Fruit fly (Drosophila melanogaster) whole organism, embryonic: ENCODE data around the gene CG43702.
A peak's percentile ranks its signal among the peaks of the same experiment; 100 is the strongest.

Experiments used
- B-H1 ChIP-seq: fragments of 200-800 bp; sonication (Bioruptor generic); IDR thresholded peaks from 3 replicates; pipeline ENCODE4 v1.3.6; 2022; ENCODE audit warnings: missing biosample characterization, missing genetic modification characterization
- Blimp-1 ChIP-seq: fragments of 200-800 bp; sonication (Bioruptor generic); optimal IDR thresholded peaks from 3 replicates; lab custom pipeline; 2018; ENCODE audit warnings: missing biosample characterization, missing genetic modification characterization, mild to moderate bottlenecking, moderate library complexity, missing genetic modification reagents
- CG10209 ChIP-seq: fragments of 200-800 bp; sonication (Bioruptor generic); optimal IDR thresholded peaks from 3 replicates; lab custom pipeline; 2017; ENCODE audit warnings: missing biosample characterization, mild to moderate bottlenecking, missing genetic modification characterization, missing genetic modification reagents
- CG10267 ChIP-seq: fragments of 200-800 bp; sonication (Bioruptor generic); optimal IDR thresholded peaks from 2 replicates; lab custom pipeline; 2018; ENCODE audit warnings: missing biosample characterization, mild to moderate bottlenecking, missing genetic modification characterization, moderate library complexity
- CG11456 ChIP-seq: fragments of 200-800 bp; sonication (Bioruptor generic); IDR thresholded peaks from 3 replicates; pipeline ENCODE4 v1.3.6; 2022; ENCODE audit warnings: missing biosample characterization, missing genetic modification characterization
- CG11695 ChIP-seq: fragments of 200-800 bp; sonication (Bioruptor generic); IDR thresholded peaks from 3 replicates; pipeline ENCODE4 v1.3.6; 2022; ENCODE audit warnings: missing biosample characterization, missing genetic modification characterization
- CG13894 ChIP-seq: fragments of 200-800 bp; sonication (Bioruptor generic); optimal IDR thresholded peaks from 3 replicates; lab custom pipeline; 2018; ENCODE audit warnings: missing biosample characterization, mild to moderate bottlenecking, missing genetic modification characterization, moderate library complexity
- CG14667 ChIP-seq: fragments of 200-800 bp; sonication (Bioruptor generic); IDR thresholded peaks from 2 replicates; pipeline ENCODE4 v1.3.6; 2022; ENCODE audit warnings: missing biosample characterization, missing genetic modification characterization
- CG14965 ChIP-seq: fragments of 200-800 bp; sonication (Bioruptor generic); optimal IDR thresholded peaks from 2 replicates; lab custom pipeline; 2016; ENCODE audit warnings: missing biosample characterization, missing genetic modification characterization, borderline replicate concordance
- CG15073 ChIP-seq: fragments of 200-800 bp; sonication (Bioruptor generic); optimal IDR thresholded peaks from 2 replicates; lab custom pipeline; 2016; ENCODE audit warnings: missing biosample characterization, missing genetic modification characterization
- CG16815 ChIP-seq: fragments of 200-800 bp; sonication (Bioruptor generic); optimal IDR thresholded peaks from 3 replicates; lab custom pipeline; 2017; ENCODE audit warnings: missing biosample characterization, mild to moderate bottlenecking, missing genetic modification characterization
- CG17359 ChIP-seq: fragments of 200-800 bp; sonication (Bioruptor generic); optimal IDR thresholded peaks from 3 replicates; lab custom pipeline; 2018; ENCODE audit warnings: missing biosample characterization, mild to moderate bottlenecking, missing genetic modification characterization, moderate library complexity
- CG17568 ChIP-seq: fragments of 200-800 bp; sonication (Bioruptor generic); optimal IDR thresholded peaks from 2 replicates; lab custom pipeline; 2018; ENCODE audit warnings: missing biosample characterization, mild to moderate bottlenecking, missing genetic modification characterization, moderate library complexity
- CG18619 ChIP-seq: fragments of 200-800 bp; sonication (Bioruptor generic); optimal IDR thresholded peaks from 3 replicates; lab custom pipeline; 2017; ENCODE audit warnings: missing biosample characterization, mild to moderate bottlenecking, missing genetic modification characterization
- CG2678 ChIP-seq: fragments of 200-800 bp; sonication (Bioruptor generic); optimal IDR thresholded peaks from 3 replicates; lab custom pipeline; 2019; ENCODE audit warnings: missing biosample characterization, mild to moderate bottlenecking, missing genetic modification characterization, moderate library complexity
- CG30403 ChIP-seq: fragments of 200-800 bp; sonication (Bioruptor generic); optimal IDR thresholded peaks from 3 replicates; lab custom pipeline; 2016; ENCODE audit warnings: missing biosample characterization, missing genetic modification characterization
- CG33557 ChIP-seq: fragments of 200-800 bp; sonication (Bioruptor generic); optimal IDR thresholded peaks from 2 replicates; lab custom pipeline; 2019; ENCODE audit warnings: missing biosample characterization, mild to moderate bottlenecking, missing genetic modification characterization, moderate library complexity
- CG4424 ChIP-seq: fragments of 200-800 bp; sonication (Bioruptor generic); optimal IDR thresholded peaks from 3 replicates; lab custom pipeline; 2016; ENCODE audit warnings: missing biosample characterization, missing genetic modification characterization
- CG5953 ChIP-seq: fragments of 200-800 bp; sonication (Bioruptor generic); IDR thresholded peaks from 2 replicates; pipeline ENCODE4 v1.3.6; 2022; ENCODE audit warnings: missing biosample characterization, missing genetic modification characterization
- CG7372 ChIP-seq: fragments of 200-800 bp; sonication (Bioruptor generic); IDR thresholded peaks from 2 replicates; pipeline ENCODE4 v1.3.6; 2022; ENCODE audit warnings: missing biosample characterization, missing genetic modification characterization
- CG8089 ChIP-seq: fragments of 200-800 bp; sonication (Bioruptor generic); optimal IDR thresholded peaks from 3 replicates; lab custom pipeline; 2016; ENCODE audit warnings: missing biosample characterization, missing genetic modification characterization
- CG8290 ChIP-seq, 3 experiments: fragments of 200-800 bp; sonication (Bioruptor generic); optimal IDR thresholded peaks; 2 replicates each; lab custom pipeline; 2016 to 2019; ENCODE audit warnings: missing biosample characterization in 3 of 3, missing genetic modification characterization in 3 of 3, mild to moderate bottlenecking in 2 of 3, moderate library complexity in 1 of 3
- CG9215 ChIP-seq: fragments of 200-800 bp; sonication (Bioruptor generic); IDR thresholded peaks from 2 replicates; pipeline ENCODE4 v1.3.6; 2022; ENCODE audit warnings: missing biosample characterization, missing genetic modification characterization
- CG9609 ChIP-seq: fragments of 200-800 bp; sonication (Bioruptor generic); optimal IDR thresholded peaks from 3 replicates; lab custom pipeline; 2016; ENCODE audit warnings: missing biosample characterization, missing genetic modification characterization
- CTCF ChIP-seq: fragments of 200-800 bp; sonication (Bioruptor generic); optimal IDR thresholded peaks from 2 replicates; lab custom pipeline; 2017; ENCODE audit warnings: missing biosample characterization, mild to moderate bottlenecking, missing genetic modification characterization, moderate library complexity
- D ChIP-seq, 2 experiments: fragments of 200-800 bp in 1 of 2; fragments of >200 bp in 1 of 2; sonication (Bioruptor generic) in 1 of 2; optimal IDR thresholded peaks; 2 replicates in 1 of 2; 3 replicates in 1 of 2; lab custom pipeline; 2017; ENCODE audit warnings: mild to moderate bottlenecking in 1 of 2, missing biosample characterization in 1 of 2, missing genetic modification characterization in 1 of 2, missing genetic modification reagents in 1 of 2
- Deaf1 ChIP-seq: fragments of 200-800 bp; optimal IDR thresholded peaks from 3 replicates; lab custom pipeline; 2019; ENCODE audit warnings: missing biosample characterization, mild to moderate bottlenecking, missing genetic modification characterization, moderate library complexity
- Drgx ChIP-seq: fragments of 200-800 bp; sonication (Bioruptor generic); IDR thresholded peaks from 2 replicates; pipeline ENCODE4 v1.3.6; 2022; ENCODE audit warnings: missing biosample characterization, missing genetic modification characterization
- Hmr ChIP-seq: fragments of 200-800 bp; sonication (Bioruptor generic); optimal IDR thresholded peaks from 3 replicates; lab custom pipeline; 2017; ENCODE audit warnings: mild to moderate bottlenecking, missing biosample characterization, missing genetic modification reagents, missing genetic modification characterization
- Hr39 ChIP-seq: fragments of >200 bp; optimal IDR thresholded peaks from 2 replicates; lab custom pipeline; 2017
- Kr ChIP-seq: fragments of 200-800 bp; sonication (Bioruptor generic); optimal IDR thresholded peaks from 2 replicates; lab custom pipeline; 2017; ENCODE audit warnings: missing biosample characterization, mild to moderate bottlenecking, missing genetic modification characterization
- MBD-R2 ChIP-seq: fragments of 200-800 bp; sonication (Bioruptor generic); IDR thresholded peaks from 2 replicates; pipeline ENCODE4 v1.3.6; 2022; ENCODE audit warnings: missing biosample characterization, missing genetic modification characterization
- MESR4 ChIP-seq: fragments of 200-800 bp; sonication (Bioruptor generic); optimal IDR thresholded peaks from 2 replicates; lab custom pipeline; 2018; ENCODE audit warnings: missing biosample characterization, mild to moderate bottlenecking, missing genetic modification characterization, moderate library complexity
- Med ChIP-seq: fragments of 200-800 bp; sonication (Bioruptor generic); peaks from one replicate; lab custom pipeline; 2016; ENCODE audit warnings: missing biosample characterization, missing genetic modification characterization, mild to moderate bottlenecking, inconsistent platforms, moderate library complexity
- NC2β ChIP-seq: fragments of 200-800 bp; sonication (Bioruptor generic); optimal IDR thresholded peaks from 2 replicates; lab custom pipeline; 2016; ENCODE audit warnings: missing biosample characterization, missing genetic modification characterization
- Rx ChIP-seq: fragments of 200-800 bp; sonication (Bioruptor generic); IDR thresholded peaks from 2 replicates; pipeline ENCODE4 v1.3.6; 2022; ENCODE audit warnings: missing biosample characterization, missing genetic modification characterization
- cato ChIP-seq: fragments of 200-800 bp; sonication (Bioruptor generic); optimal IDR thresholded peaks from 2 replicates; lab custom pipeline; 2016; ENCODE audit warnings: missing biosample characterization, missing genetic modification characterization, borderline replicate concordance
- chm ChIP-seq: fragments of 200-800 bp; sonication (Bioruptor generic); IDR thresholded peaks from 2 replicates; pipeline ENCODE4 v1.3.6; 2022; ENCODE audit warnings: missing biosample characterization, missing genetic modification characterization
- ci ChIP-seq: fragments of 200-800 bp; sonication (Bioruptor generic); IDR thresholded peaks from 3 replicates; pipeline ENCODE4 v1.3.6; 2022; ENCODE audit warnings: missing biosample characterization, missing genetic modification characterization
- eyg ChIP-seq: fragments of 200-800 bp; sonication (Bioruptor generic); optimal IDR thresholded peaks from 3 replicates; lab custom pipeline; 2016; ENCODE audit warnings: missing biosample characterization, missing genetic modification characterization
- gfzf ChIP-seq: fragments of 200-800 bp; sonication (Bioruptor generic); optimal IDR thresholded peaks from 2 replicates; lab custom pipeline; 2016; ENCODE audit warnings: missing biosample characterization, mild to moderate bottlenecking, missing genetic modification characterization, moderate library complexity
- jigr1 ChIP-seq: fragments of 200-800 bp; sonication (Bioruptor generic); IDR thresholded peaks from 3 replicates; pipeline ENCODE4 v1.3.6; 2022; ENCODE audit warnings: missing biosample characterization, missing genetic modification characterization
- org-1 ChIP-seq: fragments of 200-800 bp; sonication (Bioruptor generic); optimal IDR thresholded peaks from 2 replicates; lab custom pipeline; 2017; ENCODE audit warnings: missing biosample characterization, missing genetic modification characterization
- pho ChIP-seq: fragments of 200-800 bp; sonication (Bioruptor generic); optimal IDR thresholded peaks from 2 replicates; lab custom pipeline; 2016; ENCODE audit warnings: missing biosample characterization, missing genetic modification characterization
- pros ChIP-seq: fragments of 200-800 bp; sonication (Bioruptor generic); optimal IDR thresholded peaks from 3 replicates; lab custom pipeline; 2019; ENCODE audit warnings: missing biosample characterization, mild to moderate bottlenecking, missing genetic modification characterization, moderate library complexity
- ranshi ChIP-seq: fragments of 200-800 bp; sonication (Bioruptor generic); IDR thresholded peaks from 2 replicates; pipeline ENCODE4 v1.3.6; 2022; ENCODE audit warnings: missing biosample characterization, missing genetic modification characterization
- schlank ChIP-seq: fragments of 200-800 bp; sonication (Bioruptor generic); optimal IDR thresholded peaks from 2 replicates; lab custom pipeline; 2018; ENCODE audit warnings: missing biosample characterization, mild to moderate bottlenecking, missing genetic modification characterization
- sd ChIP-seq: fragments of 200-800 bp; sonication (Bioruptor generic); optimal IDR thresholded peaks from 3 replicates; lab custom pipeline; 2018; ENCODE audit warnings: missing biosample characterization, mild to moderate bottlenecking, missing genetic modification characterization, moderate library complexity
- tx ChIP-seq: fragments of 200-800 bp; sonication (Bioruptor generic); optimal IDR thresholded peaks from 2 replicates; lab custom pipeline; 2016; ENCODE audit warnings: missing biosample characterization, missing genetic modification characterization
- wek ChIP-seq: fragments of 200-800 bp; sonication (Bioruptor generic); optimal IDR thresholded peaks from 3 replicates; lab custom pipeline; 2018; ENCODE audit warnings: missing biosample characterization, mild to moderate bottlenecking, missing genetic modification characterization, moderate library complexity
- yki ChIP-seq: fragments of >200 bp; optimal IDR thresholded peaks from 3 replicates; lab custom pipeline; 2018

Gene CG43702

DNA sequence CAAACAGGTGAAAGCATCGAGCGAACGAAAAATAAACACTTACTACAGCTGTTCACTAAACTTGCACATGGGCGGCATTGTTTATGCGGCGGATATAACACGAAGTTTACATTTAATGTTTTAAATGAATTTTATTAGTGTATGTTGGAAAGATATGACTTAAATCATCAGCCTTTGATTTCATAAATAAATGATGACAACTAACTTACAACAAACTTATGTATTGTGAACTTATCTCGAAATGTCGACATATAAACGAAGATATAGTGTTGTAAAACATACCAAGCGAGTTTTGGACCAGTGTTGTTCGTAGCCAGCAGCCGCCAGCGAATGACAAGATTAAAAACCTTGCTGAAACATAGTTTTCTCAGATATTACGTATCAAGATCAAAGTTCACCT is 5.9 kb downstream of the CG43702 start, which contains the start of the genes CG11309 and CG7632 (continued):
- TF ChIP-seq org-1 (GFP tag; lab: Kevin White, UChicago) (peak; percentile 99), Hr39 (lab: Kevin White, UChicago) (no peak), CG17359 (tag; lab: Kevin White, UChicago) (peak; percentile 99), eyg (peak; percentile 98), CG8089 (GFP tag; lab: Kevin White, UChicago) (peak; percentile 98), ci (peak; percentile 100), NC2β (GFP tag; lab: Kevin White, UChicago) (peak; percentile 99), CTCF (GFP tag; lab: Kevin White, UChicago) (peak; percentile 81), CG9215 (GFP tag; lab: Robert Waterston, UW) (peak; percentile 87), chm (GFP tag; lab: Robert Waterston, UW) (peak; percentile 100), D (optimal IDR thresholded peaks at IDR 0.05; lab: Kevin White, UChicago) (no peak), D (GFP tag; optimal IDR thresholded peaks at IDR 0.05; lab: Kevin White, UChicago) (peak; percentile 99), CG11695 (GFP tag; lab: Robert Waterston, UW) (peak; percentile 99), gfzf (peak; percentile 40), CG16815 (GFP tag; lab: Kevin White, UChicago) (peak; percentile 92), Kr (GFP tag; lab: Kevin White, UChicago) (peak; percentile 90), CG14667 (GFP tag; lab: Robert Waterston, UW) (peak; percentile 89), yki (lab: Kevin White, UChicago) (peak; percentile 57), CG2678 (tag; lab: Kevin White, UChicago) (peak; percentile 100), sd (tag; lab: Kevin White, UChicago) (peak; percentile 96), pros (GFP tag; lab: Kevin White, UChicago) (peak; percentile 97), Rx (GFP tag; lab: Robert Waterston, UW) (peak; percentile 97), CG10267 (tag; lab: Kevin White, UChicago) (peak; percentile 100), B-H1 (GFP tag; lab: Robert Waterston, UW) (peak; percentile 96), CG18619 (GFP tag; lab: Kevin White, UChicago) (peak; percentile 99), CG9609 (GFP tag; lab: Kevin White, UChicago) (peak; percentile 98), CG33557 (GFP tag; lab: Kevin White, UChicago) (peak; percentile 100), Deaf1 (peak; percentile 92), CG8290 (GFP tag; optimal IDR thresholded peaks at IDR 0.05; lab: Kevin White, UChicago) (peak; percentile 99), CG8290 (tag; optimal IDR thresholded peaks at IDR 0.05; lab: Kevin White, UChicago) (peak; percentile 98 to 100), CG4424 (GFP tag; lab: Kevin White, UChicago) (peak; percentile 99), Blimp-1 (GFP tag; lab: Kevin White, UChicago) (peak; percentile 99), schlank (peak; percentile 99), cato (GFP tag; lab: Kevin White, UChicago) (peak; percentile 98), CG10209 (GFP tag; lab: Kevin White, UChicago) (peak; percentile 99), CG14965 (peak; percentile 91), CG5953 (GFP tag; lab: Robert Waterston, UW) (peak; percentile 98), Hmr (GFP tag; lab: Kevin White, UChicago) (peak; percentile 100), ranshi (GFP tag; lab: Robert Waterston, UW) (peak; percentile 98), MBD-R2 (peak; percentile 98), MESR4 (GFP tag; lab: Kevin White, UChicago) (peak; percentile 95), Drgx (GFP tag; lab: Robert Waterston, UW) (peak; percentile 99), CG15073 (peak; percentile 79), tx (peak; percentile 97), CG17568 (GFP tag; lab: Kevin White, UChicago) (peak; percentile 99), CG30403 (peak; percentile 99), pho (GFP tag; lab: Kevin White, UChicago) (peak; percentile 98), CG11456 (GFP tag; lab: Robert Waterston, UW) (peak; percentile 95), CG7372 (peak; percentile 97), Med (GFP tag; lab: Kevin White, UChicago) (peak; percentile 100), jigr1 (GFP tag; lab: Robert Waterston, UW) (peak; percentile 75; the same call in 2 of the 3 replicates), CG13894 (tag; lab: Kevin White, UChicago) (peak; percentile 99), wek (peak; percentile 98)
